Fruit fly (Drosophila melanogaster) whole organism, adult: Measurements from ENCODE around the gene Ravus.

ENCODE experiments used
- CG14711 ChIP-seq: fragments of 200-800 bp; sonication (Bioruptor generic); optimal IDR thresholded peaks from 2 replicates; lab custom pipeline; 2018; ENCODE audit warnings: missing biosample characterization, mild to moderate bottlenecking, missing genetic modification characterization, moderate library complexity
- CG33017 ChIP-seq: fragments of 200-800 bp; sonication (Bioruptor generic); optimal IDR thresholded peaks from 2 replicates; lab custom pipeline; 2018; ENCODE audit warnings: missing biosample characterization, mild to moderate bottlenecking, missing genetic modification characterization, moderate library complexity
- CG7045 ChIP-seq: fragments of 200-800 bp; sonication (Bioruptor generic); optimal IDR thresholded peaks from 2 replicates; lab custom pipeline; 2017; ENCODE audit warnings: missing biosample characterization, mild to moderate bottlenecking, missing genetic modification characterization
- CG7101 ChIP-seq: fragments of 200-800 bp; sonication (Bioruptor generic); optimal IDR thresholded peaks from 2 replicates; lab custom pipeline; 2018; ENCODE audit warnings: missing biosample characterization, mild to moderate bottlenecking, missing genetic modification characterization, moderate library complexity
- Crg-1 ChIP-seq: fragments of 200-800 bp; sonication (Bioruptor generic); optimal IDR thresholded peaks from 2 replicates; lab custom pipeline; 2016; ENCODE audit warnings: missing biosample characterization, missing genetic modification characterization
- Hr96 ChIP-seq: fragments of 200-800 bp; sonication (Bioruptor generic); optimal IDR thresholded peaks from 2 replicates; lab custom pipeline; 2016; ENCODE audit warnings: missing biosample characterization, missing genetic modification characterization
- tj ChIP-seq: fragments of 200-800 bp; sonication (Bioruptor generic); optimal IDR thresholded peaks from 3 replicates; lab custom pipeline; 2017; ENCODE audit warnings: missing biosample characterization, mild to moderate bottlenecking, missing genetic modification characterization, moderate library complexity

- TF ChIP-seq tj (GFP tag; lab: Kevin White, UChicago), result no peak
- TF ChIP-seq CG33017, result no peak
- no peak for TF ChIP-seq Crg-1 (GFP tag; lab: Kevin White, UChicago)
- TF ChIP-seq Hr96, result no peak
- TF ChIP-seq CG7045 (GFP tag; lab: Kevin White, UChicago), result no peak
- peak; percentile 94 for TF ChIP-seq CG14711 (tag; lab: Kevin White, UChicago)
- TF ChIP-seq CG7101 (tag; lab: Kevin White, UChicago), result no peak
These were observed 3.7 kb downstream of the Ravus start, which contains the start of gene CG11686 for dm6 chr3R:13260114-13260673.
